Worm (Caenorhabditis elegans) whole organism, young adult: ENCODE results near the gene C10F3.7.

Source experiments
- B0261.1 ChIP-seq: sonication (generic microtip); optimal IDR thresholded peaks from 2 replicates; lab custom pipeline; 2016; ENCODE audit warnings: mild to moderate bottlenecking, missing genetic modification characterization, moderate library complexity, missing compliant biosample characterization
- F37B4.10 ChIP-seq: fragments of 200-800 bp; sonication (Bioruptor generic); IDR thresholded peaks from 2 replicates; pipeline ENCODE4 v1.3.6; 2022; ENCODE audit warnings: missing genetic modification characterization, missing compliant biosample characterization
- aptf-3 ChIP-seq: fragments of 200-800 bp; sonication (Bioruptor generic); IDR thresholded peaks from 2 replicates; pipeline ENCODE4 v1.3.6; 2022; ENCODE audit warnings: missing genetic modification characterization, missing compliant biosample characterization
- cebp-2 ChIP-seq: fragments of 200-800 bp; sonication (Bioruptor generic); IDR thresholded peaks from 2 replicates; pipeline ENCODE4 v1.3.6; 2022; ENCODE audit warnings: missing genetic modification characterization, missing compliant biosample characterization
- ceh-100 ChIP-seq: fragments of 200-800 bp; sonication (Bioruptor generic); IDR thresholded peaks from 2 replicates; pipeline ENCODE4 v1.3.6; 2022; ENCODE audit warnings: missing genetic modification reagents, missing genetic modification characterization, missing compliant biosample characterization
- ceh-27 ChIP-seq: fragments of 200-800 bp; sonication (Bioruptor generic); optimal IDR thresholded peaks from 2 replicates; lab custom pipeline; 2018; ENCODE audit warnings: mild to moderate bottlenecking, missing genetic modification characterization, moderate library complexity, missing compliant biosample characterization
- ceh-40 ChIP-seq: fragments of 200-800 bp; sonication (Bioruptor generic); IDR thresholded peaks from 2 replicates; pipeline ENCODE4 v1.3.6; 2022; ENCODE audit warnings: missing genetic modification characterization, missing compliant biosample characterization
- egrh-3 ChIP-seq: fragments of 200-800 bp; sonication (Bioruptor generic); IDR thresholded peaks from 2 replicates; pipeline ENCODE4 v1.3.6; 2022; ENCODE audit warnings: missing genetic modification reagents, missing genetic modification characterization, missing compliant biosample characterization
- ekl-4 ChIP-seq: fragments of 200-800 bp; sonication (Bioruptor generic); IDR thresholded peaks from 2 replicates; pipeline ENCODE4 v1.3.6; 2022; ENCODE audit warnings: missing genetic modification reagents, missing genetic modification characterization, missing compliant biosample characterization
- gei-17 ChIP-seq: fragments of 200-800 bp; sonication (Bioruptor generic); optimal IDR thresholded peaks from 2 replicates; lab custom pipeline; 2018; ENCODE audit warnings: mild to moderate bottlenecking, missing genetic modification characterization, missing compliant biosample characterization
- him-1 ChIP-seq: sonication (generic microtip); optimal IDR thresholded peaks from 2 replicates; lab custom pipeline; 2016; ENCODE audit warnings: missing genotype, missing genetic modification reagents, missing genetic modification characterization, missing compliant biosample characterization
- hmg-1.2 ChIP-seq: fragments of 200-800 bp; sonication (Bioruptor generic); IDR thresholded peaks from 2 replicates; pipeline ENCODE4 v1.3.6; 2022; ENCODE audit warnings: missing genetic modification reagents, missing genetic modification characterization, missing compliant biosample characterization
- lin-35 ChIP-seq, 3 experiments: fragments of 150-350 bp in 2 of 3; sonication (generic microtip) in 1 of 3; optimal IDR thresholded peaks; 2 replicates each; lab custom pipeline; 2014 to 2018; ENCODE audit warnings: missing biosample characterization in 3 of 3, missing genetic modification characterization in 3 of 3, missing genetic modification reagents in 3 of 3
- madf-10 ChIP-seq: sonication (generic microtip); optimal IDR thresholded peaks from 2 replicates; lab custom pipeline; 2016; ENCODE audit warnings: mild to moderate bottlenecking, missing genetic modification characterization, missing compliant biosample characterization
- mxl-1 ChIP-seq: sonication (generic microtip); optimal IDR thresholded peaks from 2 replicates; lab custom pipeline; 2016; ENCODE audit warnings: missing genetic modification characterization, missing compliant biosample characterization
- nhr-27 ChIP-seq: fragments of 200-800 bp; sonication (Bioruptor generic); optimal IDR thresholded peaks from 2 replicates; lab custom pipeline; 2018; ENCODE audit warnings: mild to moderate bottlenecking, missing genetic modification characterization, moderate library complexity, missing compliant biosample characterization
- rec-8 ChIP-seq, 2 experiments: sonication (generic microtip); optimal IDR thresholded peaks; 2 replicates each; lab custom pipeline; 2016; ENCODE audit warnings: mild to moderate bottlenecking in 2 of 2, missing genetic modification characterization in 2 of 2, missing genetic modification reagents in 2 of 2, missing genotype in 2 of 2, missing biosample characterization in 1 of 2, missing compliant biosample characterization in 1 of 2, moderate library complexity in 1 of 2
- sptf-2 ChIP-seq: fragments of 200-800 bp; sonication (Bioruptor generic); optimal IDR thresholded peaks from 2 replicates; lab custom pipeline; 2018; ENCODE audit warnings: mild to moderate bottlenecking, missing genetic modification characterization, missing compliant biosample characterization
- zfh-2 ChIP-seq: fragments of 200-800 bp; sonication (Bioruptor generic); conservative IDR thresholded peaks from 2 replicates; pipeline ENCODE4 v1.3.6; 2022; ENCODE audit warnings: missing genetic modification reagents, missing genetic modification characterization, missing compliant biosample characterization
- ztf-3 ChIP-seq: fragments of 200-800 bp; sonication (Bioruptor generic); optimal IDR thresholded peaks from 2 replicates; lab custom pipeline; 2018; ENCODE audit warnings: mild to moderate bottlenecking, missing genetic modification characterization, missing compliant biosample characterization

C10F3.7 gene

DNA sequence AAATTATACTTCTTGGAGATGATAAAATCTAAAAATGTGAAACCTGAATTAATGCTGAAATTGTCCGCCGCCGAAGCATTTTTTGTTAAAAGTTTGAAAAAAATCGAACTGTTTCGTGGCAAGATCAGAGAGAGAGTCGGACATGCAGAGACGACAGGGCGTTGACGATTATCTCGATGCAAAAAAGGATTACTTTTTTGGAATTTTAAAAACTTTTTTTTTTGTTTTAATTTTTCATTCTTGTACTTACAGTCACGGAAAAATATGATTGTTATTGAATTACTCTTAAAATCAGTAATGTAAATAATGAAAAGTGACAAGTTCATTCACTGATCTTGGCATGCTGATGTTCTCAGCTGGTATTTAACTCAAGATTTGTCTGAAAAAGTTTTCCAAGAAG lies 50.0 kb downstream of the C10F3.7 start, which contains the start of the genes M03F8.5 and M03F8.7:
Gene M03F8.5 (minus strand): TSS at position 101 of the 400 bp plus-strand sequence.
Gene M03F8.7 (plus strand): TSS at position 249 of the 400 bp plus-strand sequence.
- TF ChIP-seq F37B4.10 (no peak), madf-10 (no peak), mxl-1 (tag; lab: Kevin White, UChicago) (no peak), B0261.1 (tag; lab: Kevin White, UChicago) (no peak), ceh-27 (GFP tag; lab: Kevin White, UChicago) (no peak), nhr-27 (tag; lab: Kevin White, UChicago) (no peak), ztf-3 (GFP tag; lab: Kevin White, UChicago) (no peak), sptf-2 (GFP tag; lab: Kevin White, UChicago) (no peak), ekl-4 (GFP tag; lab: Robert Waterston, UW) (no peak), aptf-3 (GFP tag; lab: Robert Waterston, UW) (no peak), gei-17 (no peak), egrh-3 (GFP tag; lab: Robert Waterston, UW) (no peak), him-1 (tag; lab: Kevin White, UChicago) (no peak), zfh-2 (GFP tag; lab: Robert Waterston, UW) (no peak), ceh-40 (GFP tag; lab: Robert Waterston, UW) (no peak), ceh-100 (GFP tag; lab: Robert Waterston, UW) (no peak), rec-8 (tag; optimal IDR thresholded peaks at IDR 0.05; lab: Kevin White, UChicago) (no peak), lin-35 (GFP tag; optimal IDR thresholded peaks at IDR 0.05; lab: Kevin White, UChicago) (no peak), cebp-2 (no peak), hmg-1.2 (GFP tag; lab: Robert Waterston, UW) (no peak)
